Fruit fly (Drosophila melanogaster) whole organism: ENCODE results near the gene Spn88Eb.

Experiments
- CG8478 ChIP-seq: fragments of >200 bp; optimal IDR thresholded peaks from 2 replicates; lab custom pipeline; 2018; ENCODE audit warnings: inconsistent platforms
- EcR ChIP-seq, 2 experiments: fragments of >200 bp; optimal IDR thresholded peaks; 2 replicates each; lab custom pipeline; 2017; ENCODE audit warnings: missing biosample characterization in 2 of 2, missing genetic modification characterization in 2 of 2, missing genetic modification reagents in 2 of 2
- pan ChIP-seq: fragments of >200 bp; optimal IDR thresholded peaks from 2 replicates; lab custom pipeline; 2017
- psq ChIP-seq: fragments of >200 bp; optimal IDR thresholded peaks from 2 replicates; lab custom pipeline; 2017
- usp ChIP-seq: fragments of >200 bp; optimal IDR thresholded peaks from 2 replicates; lab custom pipeline; 2017; ENCODE audit warnings: missing biosample characterization, missing genetic modification characterization, mixed read lengths

DNA sequence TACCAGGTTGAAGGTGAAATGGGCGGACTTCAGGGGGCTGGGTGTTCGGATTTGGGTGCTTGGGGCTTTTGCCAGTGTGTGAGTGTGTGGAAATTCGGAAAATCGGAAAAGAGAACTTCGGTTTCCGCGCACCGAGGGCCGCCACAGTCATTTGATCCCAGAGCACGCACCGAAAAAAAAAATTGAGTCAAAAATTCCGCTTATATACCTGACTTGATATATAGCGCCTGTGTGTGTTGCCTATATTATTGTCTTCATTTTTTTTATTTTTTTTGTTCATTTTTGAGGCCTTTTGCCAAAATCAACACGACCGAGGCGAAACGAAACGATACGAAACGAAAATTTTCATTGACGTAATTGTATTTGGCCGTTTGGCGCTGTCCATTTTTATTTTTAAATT, 31.3 kb downstream of the Spn88Eb start:
- TF ChIP-seq CG8478 (lab: Kevin White, UChicago) (no peak), EcR (GFP tag; optimal IDR thresholded peaks at IDR 0.05; lab: Kevin White, UChicago) (no peak), psq (lab: Kevin White, UChicago) (no peak), usp (no peak), pan (lab: Kevin White, UChicago) (no peak)
